Worm (Caenorhabditis elegans): ENCODE results near the gene H40L08.7.

ce11 chrX:15027566-15027965 lies 50.0 kb downstream of the H40L08.7 start:
- TF ChIP-seq nhr-76 (tag; optimal IDR thresholded peaks at IDR 0.05): no peak
- TF ChIP-seq lin-13 (tag; optimal IDR thresholded peaks at IDR 0.05): no peak
- TF ChIP-seq ztf-11 (tag; optimal IDR thresholded peaks at IDR 0.05): no peak
- no peak for TF ChIP-seq unc-120 (tag; optimal IDR thresholded peaks at IDR 0.05; ENCODE audit: poor library complexity, severe bottlenecking)
- TF ChIP-seq sem-2 (GFP tag; optimal IDR thresholded peaks at IDR 0.05): no peak
- TF ChIP-seq unc-62 (GFP tag; optimal IDR thresholded peaks at IDR 0.05): no peak
